Worm (Caenorhabditis elegans): ENCODE data around the gene Y73F8A.20.

DNA sequence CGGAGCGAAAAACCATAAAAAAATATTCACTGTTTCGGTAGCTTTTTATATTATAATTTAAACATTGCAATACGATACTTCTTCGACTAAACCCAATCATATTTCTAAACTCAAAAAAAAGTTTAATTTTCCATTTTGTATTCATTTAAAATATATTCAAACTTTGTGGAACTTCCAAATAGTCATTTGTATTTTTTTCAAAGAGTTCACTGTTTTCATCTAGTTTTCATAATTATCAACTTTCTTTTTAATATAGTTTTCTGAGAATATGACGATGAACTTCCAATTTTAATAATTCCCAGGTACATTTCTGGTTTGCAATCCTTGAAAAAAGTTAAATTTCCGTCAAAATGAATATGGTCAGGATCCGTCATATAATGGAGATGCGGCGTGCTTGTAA lies 17.0 kb upstream of the Y73F8A.20 start, which contains the start of gene cpna-4:
- no peak for TF ChIP-seq dao-5 (tag; optimal IDR thresholded peaks at IDR 0.05)
- no peak for TF ChIP-seq W03F9.2 (tag; optimal IDR thresholded peaks at IDR 0.05)
- no peak for TF ChIP-seq him-1 (tag; optimal IDR thresholded peaks at IDR 0.05)

Data from whole organism, L4/young adult.